Fruit fly (Drosophila melanogaster): ENCODE measurements around the gene Agpat4.

The Agpat4 gene

DNA sequence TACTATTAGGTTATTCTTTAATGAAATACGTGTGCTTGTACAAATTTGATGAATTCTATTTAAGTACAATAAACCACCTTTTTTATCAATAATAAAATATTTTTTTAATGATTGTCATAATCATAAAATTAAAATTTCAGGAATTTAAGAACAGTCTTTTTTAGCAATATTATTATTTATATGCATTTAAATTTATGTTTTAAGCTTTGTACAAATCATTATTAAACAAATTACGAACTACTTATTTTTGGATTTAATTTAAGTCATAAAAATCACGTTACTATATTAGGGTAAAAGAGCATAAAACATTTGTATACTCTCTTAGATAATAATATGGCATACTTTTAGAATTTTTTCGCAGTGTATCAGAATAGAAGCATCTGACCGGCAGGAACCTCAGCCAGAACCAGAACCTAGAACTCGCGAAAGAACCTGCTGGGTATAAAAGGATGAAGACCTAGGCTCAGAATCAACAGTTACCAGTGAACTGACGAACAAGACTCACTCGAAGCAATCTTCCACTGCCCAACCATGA lies 19.2 kb downstream of the Agpat4 start, which contains the start of gene Cpr72Ea:
Cpr72Ea (plus strand) TSS at position 485 of the 535 bp plus-strand sequence.
- no peak for TF ChIP-seq Hr96 (GFP tag; optimal IDR thresholded peaks at IDR 0.05)
- no peak for TF ChIP-seq CG7101 (tag; optimal IDR thresholded peaks at IDR 0.05)
- no peak for TF ChIP-seq toe (GFP tag; optimal IDR thresholded peaks at IDR 0.05)
- TF ChIP-seq CG14711 (tag; optimal IDR thresholded peaks at IDR 0.05): no peak
- no peak for TF ChIP-seq CG5204 (GFP tag; optimal IDR thresholded peaks at IDR 0.05)
- no peak for TF ChIP-seq kay (GFP tag; ENCODE audit: borderline replicate concordance)
- TF ChIP-seq CG12768 (GFP tag; optimal IDR thresholded peaks at IDR 0.05): no peak
- no peak for TF ChIP-seq cnc (optimal IDR thresholded peaks at IDR 0.05)
- TF ChIP-seq Mnt (GFP tag; optimal IDR thresholded peaks at IDR 0.05): no peak
- TF ChIP-seq CG33017 (tag; optimal IDR thresholded peaks at IDR 0.05): no peak
- TF ChIP-seq Crg-1 (GFP tag; optimal IDR thresholded peaks at IDR 0.05): no peak
- TF ChIP-seq cic (GFP tag; optimal IDR thresholded peaks at IDR 0.05): no peak
- TF ChIP-seq CG7045 (GFP tag; optimal IDR thresholded peaks at IDR 0.05): no peak
- TF ChIP-seq CG11617 (GFP tag; optimal IDR thresholded peaks at IDR 0.05): no peak
- no peak for TF ChIP-seq bab1 (GFP tag; optimal IDR thresholded peaks at IDR 0.05)
- TF ChIP-seq ovo (GFP tag; optimal IDR thresholded peaks at IDR 0.05): no peak
- no peak for TF ChIP-seq tj (GFP tag; optimal IDR thresholded peaks at IDR 0.05)

DNA sequence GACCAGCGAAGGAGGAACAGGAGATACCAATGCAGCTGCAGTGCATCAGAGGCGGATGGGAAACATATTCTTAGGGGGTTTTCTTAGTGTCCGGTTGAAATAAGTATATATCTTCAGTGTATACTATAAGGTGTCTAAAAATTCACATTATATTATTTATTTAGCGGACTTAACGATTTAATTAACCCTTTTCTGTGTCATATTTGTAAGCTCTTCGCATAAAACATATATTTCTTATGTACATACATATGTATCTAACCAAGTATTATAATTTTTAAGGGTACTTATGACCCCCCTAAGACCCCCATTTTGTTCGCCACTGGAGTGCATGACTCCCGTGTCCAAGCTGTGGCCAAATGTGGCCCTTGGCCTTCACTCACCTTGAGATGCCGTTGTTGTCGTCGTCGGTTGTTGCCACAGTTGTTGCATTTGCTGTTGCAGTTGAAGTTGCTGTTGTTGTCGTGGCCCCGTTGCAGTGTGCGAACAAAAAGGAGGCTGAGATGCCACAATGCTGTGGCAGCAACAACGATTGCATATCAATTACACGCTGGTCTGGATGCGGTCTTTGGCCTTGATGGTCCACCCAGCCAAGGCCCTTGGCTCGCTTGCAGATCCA lies 20.1 kb downstream of the Agpat4 start:
- TF ChIP-seq CG14711 (tag; optimal IDR thresholded peaks at IDR 0.05): no peak
- TF ChIP-seq CG11617 (GFP tag; optimal IDR thresholded peaks at IDR 0.05): no peak

DNA sequence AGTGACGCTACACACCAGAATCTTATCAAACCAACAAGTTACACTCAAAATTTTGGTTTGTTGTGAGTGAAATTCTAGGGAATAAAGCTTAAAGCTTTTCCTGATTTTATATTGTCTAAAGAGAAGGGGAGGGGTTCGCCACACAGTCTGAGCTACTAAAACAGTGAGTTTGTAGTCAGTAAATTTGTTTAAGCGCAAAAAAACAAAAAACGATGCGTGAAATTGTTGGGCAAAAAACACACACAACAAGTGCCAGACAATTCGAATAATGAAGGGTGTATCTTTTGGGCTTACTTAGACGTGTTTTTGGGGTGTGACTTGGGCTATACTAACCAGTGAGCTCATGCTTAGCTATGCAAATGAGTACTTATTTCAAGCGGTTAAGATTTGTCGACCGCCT lies 21.6 kb downstream of the Agpat4 start:
- TF ChIP-seq CG12768 (GFP tag; optimal IDR thresholded peaks at IDR 0.05): peak; percentile 39
- no peak for TF ChIP-seq toe (GFP tag; optimal IDR thresholded peaks at IDR 0.05)
- no peak for TF ChIP-seq CG14711 (tag; optimal IDR thresholded peaks at IDR 0.05)
- TF ChIP-seq cic (GFP tag; optimal IDR thresholded peaks at IDR 0.05): no peak
- peak; percentile 92 for TF ChIP-seq kay (GFP tag; ENCODE audit: borderline replicate concordance)
- TF ChIP-seq cnc (optimal IDR thresholded peaks at IDR 0.05): no peak
- TF ChIP-seq Crg-1 (GFP tag; optimal IDR thresholded peaks at IDR 0.05): no peak
- no peak for TF ChIP-seq tj (GFP tag; optimal IDR thresholded peaks at IDR 0.05)
- no peak for TF ChIP-seq Mnt (GFP tag; optimal IDR thresholded peaks at IDR 0.05)

DNA sequence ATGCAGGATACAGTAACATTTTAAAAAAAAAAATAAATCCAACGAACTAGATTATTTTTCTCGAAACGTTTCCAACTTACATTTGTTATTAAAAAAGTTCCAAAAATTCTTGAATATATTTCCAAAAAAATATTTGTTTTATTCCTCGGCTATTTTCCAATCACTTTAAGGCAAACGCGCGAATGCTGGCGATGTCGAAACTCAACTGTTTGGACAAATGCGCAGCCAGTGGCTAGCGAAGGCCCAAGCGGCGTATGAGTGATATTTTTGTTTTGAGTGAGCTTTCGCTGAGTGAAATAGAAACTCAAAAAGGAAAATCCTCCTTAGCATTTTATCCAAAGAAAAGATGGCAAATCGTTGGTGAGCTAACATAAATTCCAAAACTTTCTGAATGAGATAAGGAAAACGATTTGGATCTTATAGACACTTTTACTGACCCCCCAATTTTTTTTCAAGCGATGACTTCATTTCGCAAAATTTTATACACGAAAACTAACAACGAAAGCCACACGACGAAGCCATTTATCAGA lies 22.1 kb downstream of the Agpat4 start, which contains the start of gene ringer:
ringer (minus strand) TSS at position 210 of the 530 bp plus-strand sequence.
- TF ChIP-seq cnc (optimal IDR thresholded peaks at IDR 0.05): no peak
- TF ChIP-seq CG33017 (tag; optimal IDR thresholded peaks at IDR 0.05): peak; percentile 43
- TF ChIP-seq ovo (GFP tag; optimal IDR thresholded peaks at IDR 0.05): no peak
- TF ChIP-seq toe (GFP tag; optimal IDR thresholded peaks at IDR 0.05): no peak
- TF ChIP-seq kay (GFP tag; ENCODE audit: borderline replicate concordance): no peak
- TF ChIP-seq Mnt (GFP tag; optimal IDR thresholded peaks at IDR 0.05): no peak
- no peak for TF ChIP-seq bab1 (GFP tag; optimal IDR thresholded peaks at IDR 0.05)

DNA sequence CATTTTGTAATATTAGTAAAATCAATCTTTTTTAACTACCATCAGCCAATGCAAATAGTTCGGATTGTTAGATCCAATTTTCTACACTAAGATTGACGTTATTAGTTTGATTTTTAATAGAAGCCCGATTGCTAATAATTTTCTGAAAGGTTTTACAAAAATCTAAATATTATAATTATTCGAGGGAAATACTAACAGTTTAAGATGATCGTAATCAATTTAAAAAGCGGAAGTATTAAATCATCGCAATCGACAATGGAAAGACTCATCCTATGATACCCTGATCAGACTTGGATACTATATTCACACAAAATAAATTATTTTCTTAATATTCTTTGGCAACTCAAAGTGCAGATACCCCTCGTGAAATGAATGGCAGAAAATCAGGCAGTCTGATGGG lies 23.5 kb downstream of the Agpat4 start:
- TF ChIP-seq cic (GFP tag; optimal IDR thresholded peaks at IDR 0.05) (no peak), CG1620 (GFP tag; optimal IDR thresholded peaks at IDR 0.05) (no peak), toe (GFP tag; optimal IDR thresholded peaks at IDR 0.05) (no peak)

DNA sequence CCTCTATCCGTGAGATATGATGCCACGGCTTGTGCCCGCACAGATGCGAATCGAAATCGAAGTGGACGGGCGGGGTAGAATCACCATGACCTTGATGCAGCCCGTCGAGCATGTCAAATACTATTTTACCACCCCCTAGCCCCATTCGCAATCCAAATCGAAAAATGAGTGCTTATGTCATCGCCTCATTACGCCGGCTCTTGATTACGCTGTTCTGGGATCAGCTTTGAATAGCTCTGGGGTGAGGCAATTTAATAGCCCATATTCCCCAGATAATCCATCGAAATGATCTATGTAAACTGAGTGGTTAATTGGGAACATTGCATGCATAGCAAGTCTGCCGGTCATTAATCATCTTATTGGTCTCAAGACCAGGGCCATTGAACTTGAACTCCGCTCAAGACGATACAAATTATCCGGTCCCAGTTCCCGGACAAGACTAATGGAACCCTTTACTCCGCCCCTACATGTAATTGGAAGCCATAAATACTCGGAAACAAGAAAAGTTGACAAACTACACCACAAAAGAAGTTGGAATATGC lies 24.1 kb downstream of the Agpat4 start:
- TF ChIP-seq Crg-1 (GFP tag; optimal IDR thresholded peaks at IDR 0.05) (no peak), cic (GFP tag; optimal IDR thresholded peaks at IDR 0.05) (no peak), Hr96 (GFP tag; optimal IDR thresholded peaks at IDR 0.05) (no peak), CG7101 (tag; optimal IDR thresholded peaks at IDR 0.05) (no peak), pad (GFP tag; optimal IDR thresholded peaks at IDR 0.05) (no peak), Mnt (GFP tag; optimal IDR thresholded peaks at IDR 0.05) (no peak), bab1 (GFP tag; optimal IDR thresholded peaks at IDR 0.05) (no peak), CG14711 (tag; optimal IDR thresholded peaks at IDR 0.05) (no peak), toe (GFP tag; optimal IDR thresholded peaks at IDR 0.05) (no peak)

DNA sequence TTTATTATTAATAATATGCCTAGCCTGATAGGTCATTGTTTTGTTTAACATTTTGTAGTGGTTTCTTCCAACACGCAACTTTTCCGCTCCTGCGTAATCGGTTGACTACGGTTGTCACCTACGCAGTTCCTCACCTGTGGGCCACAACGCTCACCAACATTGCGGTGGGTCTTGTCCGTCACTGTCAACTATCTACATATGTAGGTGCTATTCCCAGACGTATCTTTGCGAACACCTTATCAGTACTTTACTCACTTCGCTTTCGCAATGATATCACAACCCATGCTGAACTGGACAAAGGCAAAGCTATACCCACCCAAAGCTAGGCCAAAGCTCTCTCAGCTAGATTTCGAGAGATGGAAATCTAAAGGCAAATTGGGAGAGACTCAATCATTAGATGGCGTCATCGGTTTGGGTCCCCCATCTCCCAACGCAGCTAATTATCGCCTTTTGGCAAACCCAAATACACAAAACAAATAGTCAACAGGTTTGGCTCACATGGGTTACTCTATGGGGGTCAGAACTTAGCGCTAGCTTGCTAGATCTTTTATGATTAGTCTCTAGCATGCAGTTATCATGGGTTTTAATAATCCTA lies 25.1 kb downstream of the Agpat4 start:
- TF ChIP-seq CG7045 (GFP tag; optimal IDR thresholded peaks at IDR 0.05) (no peak), toe (GFP tag; optimal IDR thresholded peaks at IDR 0.05) (no peak), CG1620 (GFP tag; optimal IDR thresholded peaks at IDR 0.05) (no peak), CG7101 (tag; optimal IDR thresholded peaks at IDR 0.05) (peak; percentile 13), cic (GFP tag; optimal IDR thresholded peaks at IDR 0.05) (no peak), pad (GFP tag; optimal IDR thresholded peaks at IDR 0.05) (no peak), ovo (GFP tag; optimal IDR thresholded peaks at IDR 0.05) (no peak), CG33017 (tag; optimal IDR thresholded peaks at IDR 0.05) (peak; percentile 7), bab1 (GFP tag; optimal IDR thresholded peaks at IDR 0.05) (no peak), CG5204 (GFP tag; optimal IDR thresholded peaks at IDR 0.05) (no peak), Clk (GFP tag; optimal IDR thresholded peaks at IDR 0.05) (no peak), Mnt (GFP tag; optimal IDR thresholded peaks at IDR 0.05) (peak; percentile 14), tj (GFP tag; optimal IDR thresholded peaks at IDR 0.05) (no peak), Crg-1 (GFP tag; optimal IDR thresholded peaks at IDR 0.05) (no peak), cnc (optimal IDR thresholded peaks at IDR 0.05) (no peak), Hr96 (GFP tag; optimal IDR thresholded peaks at IDR 0.05) (no peak), CG14711 (tag; optimal IDR thresholded peaks at IDR 0.05) (no peak), CG12768 (GFP tag; optimal IDR thresholded peaks at IDR 0.05) (peak; percentile 18), CG11617 (GFP tag; optimal IDR thresholded peaks at IDR 0.05) (no peak), kay (GFP tag; ENCODE audit: borderline replicate concordance) (peak; percentile 88)

All from whole organism, adult.